Fruit fly (Drosophila melanogaster) whole organism, pupa: ENCODE data around the gene Polr3E.

Experiments used
- CG12605 ChIP-seq: fragments of 200-800 bp; sonication (Bioruptor generic); IDR thresholded peaks from 2 replicates; pipeline ENCODE4 v1.3.6; 2022; ENCODE audit warnings: missing biosample characterization, missing genetic modification characterization
- CG14655 ChIP-seq: fragments of 200-800 bp; sonication (Bioruptor generic); optimal IDR thresholded peaks from 3 replicates; lab custom pipeline; 2017; ENCODE audit warnings: mild to moderate bottlenecking, missing biosample characterization, missing genetic modification reagents, missing genetic modification characterization
- D1 ChIP-seq: fragments of 200-800 bp; sonication (Bioruptor generic); optimal IDR thresholded peaks from 2 replicates; lab custom pipeline; 2018; ENCODE audit warnings: missing biosample characterization, mild to moderate bottlenecking, missing genetic modification characterization, moderate library complexity
- Snoo ChIP-seq: fragments of 200-800 bp; sonication (Bioruptor generic); optimal IDR thresholded peaks from 3 replicates; lab custom pipeline; 2017; ENCODE audit warnings: missing biosample characterization, mild to moderate bottlenecking, missing genetic modification characterization, inconsistent platforms
- fd96Ca ChIP-seq: fragments of 200-800 bp; sonication (Bioruptor generic); IDR thresholded peaks from 3 replicates; pipeline ENCODE4 v1.3.6; 2022; ENCODE audit warnings: missing biosample characterization, missing genetic modification characterization
- gl ChIP-seq: fragments of 200-800 bp; sonication (Bioruptor generic); optimal IDR thresholded peaks from 2 replicates; lab custom pipeline; 2018; ENCODE audit warnings: missing biosample characterization, mild to moderate bottlenecking, missing genetic modification characterization

DNA sequence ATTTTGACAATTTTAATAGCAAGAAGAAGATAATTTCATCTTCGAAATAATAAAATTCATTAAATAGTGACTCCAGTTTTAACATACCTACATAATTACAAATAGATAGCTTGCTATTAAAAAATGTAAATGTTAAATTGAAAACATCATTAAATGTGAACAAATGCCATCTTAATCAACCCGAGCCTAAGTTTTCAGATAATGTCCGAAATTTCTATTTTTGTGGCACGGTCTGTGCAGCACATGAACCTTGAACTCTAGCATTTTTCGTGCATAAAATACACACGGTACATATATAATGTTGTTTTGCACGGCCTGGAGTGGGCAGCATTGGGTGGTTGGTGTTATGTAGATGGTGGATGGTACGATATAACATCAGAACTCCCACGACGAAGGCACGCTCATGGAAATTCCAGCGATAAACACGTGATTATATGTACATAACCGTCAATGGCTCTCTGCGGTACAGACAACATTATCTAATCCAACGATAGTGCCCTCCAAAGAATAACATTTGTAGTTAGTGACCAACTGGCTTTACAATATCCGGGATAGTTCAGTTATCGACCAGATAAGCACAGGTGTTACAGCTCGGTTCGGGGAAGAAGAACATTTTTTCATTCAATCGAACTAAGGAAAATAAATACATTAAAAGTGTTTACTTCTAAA lies 18.6 kb downstream of the Polr3E start:
- TF ChIP-seq CG14655 (GFP tag; lab: Kevin White, UChicago) (no peak), gl (tag; lab: Kevin White, UChicago) (no peak), D1 (tag; lab: Kevin White, UChicago) (no peak), fd96Ca (no peak), CG12605 (no peak), Snoo (tag; lab: Kevin White, UChicago) (no peak)
